Fruit fly (Drosophila melanogaster) whole organism, embryonic: ENCODE measurements around the gene Mtr3.

Experiments
- Aef1 ChIP-seq: fragments of 200-800 bp; sonication (Bioruptor generic); IDR thresholded peaks from 3 replicates; pipeline ENCODE4 v1.3.6; 2022; ENCODE audit warnings: missing biosample characterization, missing genetic modification characterization
- CG1233 ChIP-seq: fragments of 200-800 bp; sonication (Bioruptor generic); optimal IDR thresholded peaks from 4 replicates; lab custom pipeline; 2018; ENCODE audit warnings: missing biosample characterization, mild to moderate bottlenecking, missing genetic modification characterization
- CG12744 ChIP-seq: fragments of 200-800 bp; sonication (Bioruptor generic); optimal IDR thresholded peaks from 2 replicates; lab custom pipeline; 2016; ENCODE audit warnings: missing biosample characterization, missing genetic modification characterization
- CG12769 ChIP-seq: fragments of 200-800 bp; sonication (Bioruptor generic); optimal IDR thresholded peaks from 2 replicates; lab custom pipeline; 2019; ENCODE audit warnings: missing biosample characterization, mild to moderate bottlenecking, missing genetic modification characterization, moderate library complexity
- CG13424 ChIP-seq: fragments of 200-800 bp; sonication (Bioruptor generic); optimal IDR thresholded peaks from 2 replicates; lab custom pipeline; 2019; ENCODE audit warnings: missing biosample characterization, mild to moderate bottlenecking, missing genetic modification characterization, moderate library complexity
- CG13775 ChIP-seq: fragments of 200-800 bp; sonication (Bioruptor generic); optimal IDR thresholded peaks from 3 replicates; lab custom pipeline; 2017; ENCODE audit warnings: missing biosample characterization, mild to moderate bottlenecking, missing genetic modification characterization
- CG14667 ChIP-seq: fragments of 200-800 bp; sonication (Bioruptor generic); IDR thresholded peaks from 2 replicates; pipeline ENCODE4 v1.3.6; 2022; ENCODE audit warnings: missing biosample characterization, missing genetic modification characterization
- CG1603 ChIP-seq: fragments of 200-800 bp; sonication (Bioruptor generic); optimal IDR thresholded peaks from 2 replicates; lab custom pipeline; 2019; ENCODE audit warnings: missing biosample characterization, mild to moderate bottlenecking, missing genetic modification characterization, moderate library complexity
- CG18599 ChIP-seq: fragments of 200-800 bp; sonication (Bioruptor generic); optimal IDR thresholded peaks from 3 replicates; lab custom pipeline; 2017; ENCODE audit warnings: missing biosample characterization, missing genetic modification characterization, mild to moderate bottlenecking, moderate library complexity, missing genetic modification reagents
- CG31365 ChIP-seq: fragments of 200-800 bp; sonication (Bioruptor generic); optimal IDR thresholded peaks from 2 replicates; lab custom pipeline; 2018; ENCODE audit warnings: missing biosample characterization, mild to moderate bottlenecking, missing genetic modification characterization
- CG3726 ChIP-seq: fragments of 200-800 bp; sonication (Bioruptor generic); IDR thresholded peaks from 3 replicates; pipeline ENCODE4, ENCODE4 v1.3.6; 2022; ENCODE audit warnings: missing biosample characterization, missing genetic modification characterization
- CG4328 ChIP-seq: fragments of 200-800 bp; sonication (Bioruptor generic); optimal IDR thresholded peaks from 3 replicates; lab custom pipeline; 2017; ENCODE audit warnings: missing biosample characterization, missing genetic modification reagents, missing genetic modification characterization
- CG7357 ChIP-seq: fragments of 200-800 bp; sonication (Bioruptor generic); IDR thresholded peaks from 3 replicates; pipeline ENCODE4 v1.3.6; 2022; ENCODE audit warnings: missing biosample characterization, missing genetic modification characterization
- Dad ChIP-seq: fragments of 200-800 bp; sonication (Bioruptor generic); optimal IDR thresholded peaks from 3 replicates; lab custom pipeline; 2016; ENCODE audit warnings: missing biosample characterization, missing genetic modification characterization
- Dip3 ChIP-seq: fragments of 200-800 bp; sonication (Bioruptor generic); optimal IDR thresholded peaks from 3 replicates; lab custom pipeline; 2016; ENCODE audit warnings: missing biosample characterization, missing genetic modification characterization
- Doc2 ChIP-seq: fragments of 200-800 bp; sonication (Bioruptor generic); IDR thresholded peaks from 2 replicates; pipeline ENCODE4 v1.3.6; 2022; ENCODE audit warnings: missing biosample characterization, missing genetic modification characterization
- Eip74EF ChIP-seq, 2 experiments: fragments of 200-800 bp in 1 of 2; fragments of >200 bp in 1 of 2; sonication (Bioruptor generic) in 1 of 2; optimal IDR thresholded peaks; 2 replicates each; lab custom pipeline; 2017 to 2019; ENCODE audit warnings: missing biosample characterization in 2 of 2, missing genetic modification characterization in 2 of 2, mild to moderate bottlenecking in 1 of 2, moderate library complexity in 1 of 2
- Gug ChIP-seq: fragments of 200-800 bp; sonication (Bioruptor generic); IDR thresholded peaks from 4 replicates; pipeline ENCODE4 v1.3.6; 2022; ENCODE audit warnings: missing biosample characterization, missing genetic modification characterization
- Med ChIP-seq: fragments of 200-800 bp; sonication (Bioruptor generic); peaks from one replicate; lab custom pipeline; 2016; ENCODE audit warnings: missing biosample characterization, missing genetic modification characterization, mild to moderate bottlenecking, inconsistent platforms, moderate library complexity
- NC2α ChIP-seq: fragments of 200-800 bp; sonication (Bioruptor generic); optimal IDR thresholded peaks from 2 replicates; lab custom pipeline; 2016; ENCODE audit warnings: missing biosample characterization, missing genetic modification characterization
- Neu2 ChIP-seq: fragments of 200-800 bp; sonication (Bioruptor generic); optimal IDR thresholded peaks from 3 replicates; lab custom pipeline; 2016; ENCODE audit warnings: missing biosample characterization, missing genetic modification characterization, borderline replicate concordance
- Oli ChIP-seq: fragments of 200-800 bp; sonication (Bioruptor generic); optimal IDR thresholded peaks from 2 replicates; lab custom pipeline; 2018; ENCODE audit warnings: missing biosample characterization, mild to moderate bottlenecking, missing genetic modification characterization, moderate library complexity
- YL-1 ChIP-seq: fragments of 200-800 bp; sonication (Bioruptor generic); optimal IDR thresholded peaks from 3 replicates; lab custom pipeline; 2017; ENCODE audit warnings: missing biosample characterization, mild to moderate bottlenecking, missing genetic modification characterization
- amos ChIP-seq: fragments of 200-800 bp; sonication (Bioruptor generic); IDR thresholded peaks from 2 replicates; pipeline ENCODE4 v1.3.6; 2022; ENCODE audit warnings: missing biosample characterization, missing genetic modification characterization; ENCODE audit not compliant: partially characterized antibody
- aop ChIP-seq: fragments of 200-800 bp; sonication (Bioruptor generic); IDR thresholded peaks from 2 replicates; pipeline ENCODE4 v1.3.6; 2022; ENCODE audit warnings: missing biosample characterization, missing genetic modification characterization
- ara ChIP-seq: fragments of 200-800 bp; sonication (Bioruptor generic); IDR thresholded peaks from 2 replicates; pipeline ENCODE4 v1.3.6; 2022; ENCODE audit warnings: missing biosample characterization, missing genetic modification characterization
- bigmax ChIP-seq: fragments of 200-800 bp; sonication (Bioruptor generic); optimal IDR thresholded peaks from 2 replicates; lab custom pipeline; 2018; ENCODE audit warnings: missing biosample characterization, mild to moderate bottlenecking, missing genetic modification characterization
- chn ChIP-seq: fragments of 200-800 bp; sonication (Bioruptor generic); optimal IDR thresholded peaks from 2 replicates; lab custom pipeline; 2016; ENCODE audit warnings: missing biosample characterization, missing genetic modification characterization
- crc ChIP-seq: fragments of 200-800 bp; sonication (Bioruptor generic); optimal IDR thresholded peaks from 2 replicates; lab custom pipeline; 2016; ENCODE audit warnings: missing biosample characterization, missing genetic modification characterization
- dmrt99B ChIP-seq: fragments of 200-800 bp; sonication (Bioruptor generic); optimal IDR thresholded peaks from 2 replicates; lab custom pipeline; 2018; ENCODE audit warnings: missing biosample characterization, mild to moderate bottlenecking, missing genetic modification characterization, moderate library complexity
- gcm ChIP-seq: fragments of 200-800 bp; sonication (Bioruptor generic); optimal IDR thresholded peaks from 2 replicates; lab custom pipeline; 2019; ENCODE audit warnings: missing biosample characterization, mild to moderate bottlenecking, missing genetic modification characterization, moderate library complexity
- grau ChIP-seq: fragments of 200-800 bp; optimal IDR thresholded peaks from 3 replicates; lab custom pipeline; 2019; ENCODE audit warnings: missing biosample characterization, mild to moderate bottlenecking, missing genetic modification characterization, moderate library complexity
- hkb ChIP-seq, 2 experiments: fragments of 200-800 bp in 1 of 2; fragments of >200 bp in 1 of 2; sonication (Bioruptor generic) in 1 of 2; IDR thresholded peaks in 1 of 2; optimal IDR thresholded peaks in 1 of 2; 2 replicates each; pipeline versions ENCODE4 v1.3.6 to Lab custom; 2017 to 2022; ENCODE audit warnings: missing biosample characterization in 1 of 2, missing genetic modification characterization in 1 of 2
- kah ChIP-seq: fragments of 200-800 bp; sonication (Bioruptor generic); optimal IDR thresholded peaks from 2 replicates; lab custom pipeline; 2018; ENCODE audit warnings: missing biosample characterization, mild to moderate bottlenecking, missing genetic modification characterization
- lmd ChIP-seq: fragments of 200-800 bp; sonication (Bioruptor generic); IDR thresholded peaks from 2 replicates; pipeline ENCODE4 v1.3.6; 2022; ENCODE audit warnings: missing biosample characterization, missing genetic modification characterization
- luna ChIP-seq: fragments of 200-800 bp; sonication (Bioruptor generic); optimal IDR thresholded peaks from 2 replicates; lab custom pipeline; 2016; ENCODE audit warnings: missing biosample characterization, missing genetic modification characterization
- mam ChIP-seq: fragments of 200-800 bp; sonication (Bioruptor generic); optimal IDR thresholded peaks from 3 replicates; lab custom pipeline; 2016; ENCODE audit warnings: missing biosample characterization, missing genetic modification characterization
- mirr ChIP-seq: fragments of 200-800 bp; sonication (Bioruptor generic); optimal IDR thresholded peaks from 3 replicates; lab custom pipeline; 2018; ENCODE audit warnings: missing biosample characterization, mild to moderate bottlenecking, missing genetic modification characterization
- nmo ChIP-seq: fragments of 200-800 bp; sonication (Bioruptor generic); optimal IDR thresholded peaks from 2 replicates; lab custom pipeline; 2018; ENCODE audit warnings: missing biosample characterization, mild to moderate bottlenecking, missing genetic modification characterization, moderate library complexity
- oc ChIP-seq: fragments of 200-800 bp; sonication (Bioruptor generic); optimal IDR thresholded peaks from 2 replicates; lab custom pipeline; 2018; ENCODE audit warnings: missing biosample characterization, mild to moderate bottlenecking, missing genetic modification characterization, moderate library complexity
- pfk ChIP-seq: fragments of 200-800 bp; sonication (Bioruptor generic); optimal IDR thresholded peaks from 2 replicates; lab custom pipeline; 2018; ENCODE audit warnings: missing biosample characterization, mild to moderate bottlenecking, missing genetic modification characterization, moderate library complexity
- schlank ChIP-seq: fragments of 200-800 bp; sonication (Bioruptor generic); optimal IDR thresholded peaks from 2 replicates; lab custom pipeline; 2018; ENCODE audit warnings: missing biosample characterization, mild to moderate bottlenecking, missing genetic modification characterization
- shn ChIP-seq: fragments of 200-800 bp; sonication (Bioruptor generic); optimal IDR thresholded peaks from 3 replicates; lab custom pipeline; 2016; ENCODE audit warnings: missing biosample characterization, missing genetic modification characterization
- stwl ChIP-seq: fragments of 200-800 bp; sonication (Bioruptor generic); optimal IDR thresholded peaks from 3 replicates; lab custom pipeline; 2018; ENCODE audit warnings: missing biosample characterization, mild to moderate bottlenecking, missing genetic modification characterization, moderate library complexity
- tap ChIP-seq: fragments of 200-800 bp; optimal IDR thresholded peaks from 3 replicates; lab custom pipeline; 2019; ENCODE audit warnings: missing biosample characterization, mild to moderate bottlenecking, missing genetic modification characterization, moderate library complexity
- tgo ChIP-seq: fragments of 200-800 bp; sonication (Bioruptor generic); IDR thresholded peaks from 3 replicates; pipeline ENCODE4 v1.3.6; 2022; ENCODE audit warnings: missing biosample characterization, missing genetic modification characterization
- trem ChIP-seq: fragments of 200-800 bp; optimal IDR thresholded peaks from 3 replicates; lab custom pipeline; 2019; ENCODE audit warnings: missing biosample characterization, mild to moderate bottlenecking, missing genetic modification characterization, moderate library complexity
- ttk ChIP-seq: fragments of 200-800 bp; sonication (Bioruptor generic); IDR thresholded peaks from 2 replicates; pipeline ENCODE4 v2.1.2; 2022; ENCODE audit warnings: missing biosample characterization, missing genetic modification characterization
- unc-4 ChIP-seq: fragments of 200-800 bp; sonication (Bioruptor generic); IDR thresholded peaks from 2 replicates; pipeline ENCODE4 v1.3.6; 2022; ENCODE audit warnings: missing biosample characterization, missing genetic modification characterization; ENCODE audit not compliant: partially characterized antibody
- zfh2 ChIP-seq: fragments of 200-800 bp; sonication (Bioruptor generic); optimal IDR thresholded peaks from 2 replicates; lab custom pipeline; 2016; ENCODE audit warnings: missing biosample characterization, missing genetic modification characterization

The Mtr3 gene

DNA sequence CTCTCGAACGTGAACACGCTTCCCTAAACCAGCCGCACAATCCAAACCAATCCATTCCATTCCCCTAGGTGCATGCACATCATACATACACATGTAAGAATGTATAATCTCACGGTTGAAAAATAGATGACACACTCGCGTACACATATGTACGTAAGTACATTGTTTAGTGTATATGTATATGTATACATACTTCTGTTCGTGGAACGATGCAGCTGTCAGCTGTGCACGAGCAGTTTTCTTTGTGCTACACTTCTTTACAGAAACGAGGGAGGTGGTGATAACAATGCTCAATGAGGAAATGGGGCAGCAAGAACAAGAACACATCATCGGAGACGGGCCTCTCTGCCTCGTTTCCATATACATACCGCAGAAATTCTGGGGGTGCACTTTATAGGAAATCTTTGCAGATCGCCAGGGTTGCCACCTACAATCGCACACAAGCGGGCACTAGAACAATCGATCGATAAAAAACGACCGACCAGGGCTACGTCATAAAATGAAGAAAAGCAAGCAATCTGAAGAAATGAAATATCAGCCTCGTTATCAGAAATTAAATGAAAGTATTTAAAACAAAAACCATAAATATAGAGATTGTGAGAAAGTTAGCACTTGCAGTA, 14.1 kb downstream of the Mtr3 start (continued):
- peak; percentile 54 for TF ChIP-seq trem
- peak; percentile 97 for TF ChIP-seq stwl
- TF ChIP-seq grau (tag; lab: Kevin White, UChicago): no peak
- TF ChIP-seq Gug: no peak
- TF ChIP-seq YL-1 (GFP tag; lab: Kevin White, UChicago): no peak
- no peak for TF ChIP-seq CG14667 (GFP tag; lab: Robert Waterston, UW)
- TF ChIP-seq zfh2 (GFP tag; lab: Kevin White, UChicago): no peak
- TF ChIP-seq Doc2: no peak
- peak; percentile 21 for TF ChIP-seq Med (GFP tag; lab: Kevin White, UChicago)
- no peak for TF ChIP-seq chn (GFP tag; lab: Kevin White, UChicago)
- no peak for TF ChIP-seq CG31365 (tag; lab: Kevin White, UChicago)
- TF ChIP-seq CG12769 (tag; lab: Kevin White, UChicago): peak; percentile 44
- TF ChIP-seq dmrt99B (tag; lab: Kevin White, UChicago): no peak
- peak in 1 of 2 experiments; percentile 23 for TF ChIP-seq Eip74EF (GFP tag; optimal IDR thresholded peaks at IDR 0.05; lab: Kevin White, UChicago)
- no peak for TF ChIP-seq lmd
- no peak for TF ChIP-seq CG3726 (GFP tag; lab: Robert Waterston, UW)
- no peak for TF ChIP-seq CG13775
- TF ChIP-seq CG12744 (GFP tag; lab: Kevin White, UChicago): no peak
- TF ChIP-seq NC2α (GFP tag; lab: Kevin White, UChicago): no peak
- peak; percentile 44 for TF ChIP-seq pfk (GFP tag; lab: Kevin White, UChicago)
- no peak for TF ChIP-seq ara (GFP tag; lab: Robert Waterston, UW)
- TF ChIP-seq hkb (optimal IDR thresholded peaks at IDR 0.05; lab: Kevin White, UChicago): no peak
- 0 out of 2 replicates have a peak, but pooled peaks have one; percentile 12 for TF ChIP-seq hkb (GFP tag; IDR thresholded peaks at IDR 0.05; lab: Robert Waterston, UW)
- TF ChIP-seq oc: no peak
- TF ChIP-seq tap (tag; lab: Kevin White, UChicago): no peak
- TF ChIP-seq unc-4: no peak
- TF ChIP-seq CG1603 (tag; lab: Kevin White, UChicago): peak; percentile 10
- no peak for TF ChIP-seq Aef1
- no peak for TF ChIP-seq Dad
- TF ChIP-seq CG7357 (GFP tag; lab: Robert Waterston, UW): no peak
- no peak for TF ChIP-seq CG18599 (GFP tag; lab: Kevin White, UChicago)
- no peak for TF ChIP-seq luna (GFP tag; lab: Kevin White, UChicago)
- no peak for TF ChIP-seq CG13424
- peak; percentile 10 for TF ChIP-seq gcm (GFP tag; lab: Kevin White, UChicago)
- 0 out of 2 replicates have a peak, but pooled peaks have one; percentile 27 for TF ChIP-seq amos
- TF ChIP-seq Oli (tag; lab: Kevin White, UChicago): no peak
- peak; percentile 14 for TF ChIP-seq mirr
- TF ChIP-seq CG4328 (GFP tag; lab: Kevin White, UChicago): no peak
- no peak for TF ChIP-seq shn (GFP tag; lab: Kevin White, UChicago)
- TF ChIP-seq kah (GFP tag; lab: Kevin White, UChicago): no peak
- TF ChIP-seq CG1233 (GFP tag; lab: Kevin White, UChicago): no peak
- TF ChIP-seq schlank (tag; lab: Kevin White, UChicago): no peak
- no peak for TF ChIP-seq crc (GFP tag; lab: Kevin White, UChicago)
- TF ChIP-seq nmo: no peak
- TF ChIP-seq tgo (GFP tag; lab: Robert Waterston, UW): no peak
- no peak for TF ChIP-seq ttk (GFP tag; lab: Robert Waterston, UW)
- no peak for TF ChIP-seq Dip3 (GFP tag; lab: Kevin White, UChicago)
- no peak for TF ChIP-seq bigmax
- no peak for TF ChIP-seq mam
- no peak for TF ChIP-seq Neu2 (GFP tag; lab: Kevin White, UChicago)
- TF ChIP-seq aop (GFP tag; lab: Robert Waterston, UW): no peak
